Worm (Caenorhabditis elegans) whole organism, mixed stage, embryonic: ENCODE data around the gene ZC190.4.

Experiments used
- M03D4.4 ChIP-seq: sonication (generic microtip); optimal IDR thresholded peaks from 2 replicates; lab custom pipeline; 2017; ENCODE audit warnings: mild to moderate bottlenecking, missing genetic modification characterization, missing compliant biosample characterization
- bed-3 ChIP-seq: fragments of 200-800 bp; sonication (Bioruptor generic); optimal IDR thresholded peaks from 3 replicates; lab custom pipeline; 2018; ENCODE audit warnings: mild to moderate bottlenecking, missing genetic modification characterization, moderate library complexity, missing compliant biosample characterization
- blmp-1 ChIP-seq: fragments of 150-350 bp; optimal IDR thresholded peaks from 2 replicates; lab custom pipeline; 2014; ENCODE audit warnings: missing biosample characterization, missing genetic modification characterization
- ceh-39 ChIP-seq: fragments of 150-350 bp; optimal IDR thresholded peaks from 2 replicates; lab custom pipeline; 2014; ENCODE audit warnings: missing biosample characterization, missing genetic modification characterization
- ceh-43 ChIP-seq: fragments of 200-800 bp; sonication (Bioruptor generic); optimal IDR thresholded peaks from 2 replicates; lab custom pipeline; 2018; ENCODE audit warnings: mild to moderate bottlenecking, missing genetic modification characterization, moderate library complexity, missing compliant biosample characterization
- ceh-83 ChIP-seq: fragments of 200-800 bp; sonication (Bioruptor generic); optimal IDR thresholded peaks from 2 replicates; lab custom pipeline; 2018; ENCODE audit warnings: mild to moderate bottlenecking, missing genetic modification characterization, missing compliant biosample characterization
- ces-1 ChIP-seq: fragments of 150-350 bp; optimal IDR thresholded peaks from 2 replicates; lab custom pipeline; 2014; ENCODE audit warnings: missing biosample characterization, missing genetic modification reagents, missing genetic modification characterization
- drap-1 ChIP-seq: fragments of 200-800 bp; sonication (Bioruptor generic); optimal IDR thresholded peaks from 3 replicates; lab custom pipeline; 2018; ENCODE audit warnings: mild to moderate bottlenecking, missing genetic modification characterization, missing compliant biosample characterization
- elt-1 ChIP-seq: sonication (generic microtip); optimal IDR thresholded peaks from 2 replicates; lab custom pipeline; 2017; ENCODE audit warnings: missing genetic modification characterization, mild to moderate bottlenecking, missing compliant biosample characterization, antibody characterized with exemption, moderate library complexity, borderline replicate concordance; ENCODE audit not compliant: insufficient read depth
- ham-2 ChIP-seq: fragments of 200-800 bp; sonication (Bioruptor generic); optimal IDR thresholded peaks from 2 replicates; lab custom pipeline; 2018; ENCODE audit warnings: mild to moderate bottlenecking, missing genetic modification characterization, missing compliant biosample characterization
- hlh-1 ChIP-seq: fragments of 150-350 bp; optimal IDR thresholded peaks from 2 replicates; lab custom pipeline; 2014; ENCODE audit warnings: missing biosample characterization, missing genetic modification reagents, missing genetic modification characterization
- lin-13 ChIP-seq: fragments of 150-350 bp; optimal IDR thresholded peaks from 2 replicates; lab custom pipeline; 2014; ENCODE audit warnings: missing biosample characterization, missing genetic modification characterization
- lin-32 ChIP-seq: fragments of 200-800 bp; sonication (Bioruptor generic); optimal IDR thresholded peaks from 2 replicates; lab custom pipeline; 2018; ENCODE audit warnings: mild to moderate bottlenecking, missing genetic modification characterization, missing compliant biosample characterization
- mab-5 ChIP-seq: fragments of 150-350 bp; optimal IDR thresholded peaks from 2 replicates; lab custom pipeline; 2014; ENCODE audit warnings: missing biosample characterization, missing genetic modification characterization
- mep-1 ChIP-seq: fragments of 150-350 bp; optimal IDR thresholded peaks from 2 replicates; lab custom pipeline; 2017; ENCODE audit warnings: missing biosample characterization, missing genetic modification reagents, missing genetic modification characterization, inconsistent platforms
- mls-2 ChIP-seq: sonication (generic microtip); optimal IDR thresholded peaks from 2 replicates; lab custom pipeline; 2016; ENCODE audit warnings: mild to moderate bottlenecking, missing genetic modification characterization, moderate library complexity, missing compliant biosample characterization
- nhr-12 ChIP-seq: fragments of 150-350 bp; optimal IDR thresholded peaks from 2 replicates; lab custom pipeline; 2014; ENCODE audit warnings: missing biosample characterization, missing genetic modification characterization
- nhr-2 ChIP-seq: fragments of 150-350 bp; optimal IDR thresholded peaks from 2 replicates; lab custom pipeline; 2014; ENCODE audit warnings: missing biosample characterization, missing genetic modification characterization
- nhr-237 ChIP-seq: fragments of 150-350 bp; optimal IDR thresholded peaks from 2 replicates; lab custom pipeline; 2014; ENCODE audit warnings: missing biosample characterization, missing genetic modification characterization
- nhr-28 ChIP-seq: fragments of 150-350 bp; optimal IDR thresholded peaks from 2 replicates; lab custom pipeline; 2014; ENCODE audit warnings: missing biosample characterization, missing genetic modification characterization
- pha-4 ChIP-seq: fragments of 150-350 bp; optimal IDR thresholded peaks from 2 replicates; lab custom pipeline; 2018; ENCODE audit warnings: missing biosample characterization, missing genetic modification reagents, missing genetic modification characterization
- sem-2 ChIP-seq: fragments of 200-800 bp; sonication (Bioruptor generic); optimal IDR thresholded peaks from 2 replicates; lab custom pipeline; 2018; ENCODE audit warnings: mild to moderate bottlenecking, missing genetic modification characterization, missing compliant biosample characterization
- sptf-1 ChIP-seq: sonication (generic microtip); optimal IDR thresholded peaks from 2 replicates; lab custom pipeline; 2017; ENCODE audit warnings: mild to moderate bottlenecking, missing genetic modification characterization, moderate library complexity, missing compliant biosample characterization
- tbx-8 ChIP-seq: fragments of 200-800 bp; sonication (Bioruptor generic); optimal IDR thresholded peaks from 2 replicates; lab custom pipeline; 2018; ENCODE audit warnings: mild to moderate bottlenecking, missing genetic modification characterization, moderate library complexity, missing compliant biosample characterization
- unc-120 ChIP-seq: sonication (generic microtip); optimal IDR thresholded peaks from 2 replicates; lab custom pipeline; 2017; ENCODE audit warnings: missing genetic modification characterization, missing compliant biosample characterization; ENCODE audit not compliant: poor library complexity, severe bottlenecking
- unc-39 ChIP-seq: fragments of 150-350 bp; optimal IDR thresholded peaks from 2 replicates; lab custom pipeline; 2014; ENCODE audit warnings: missing biosample characterization, missing genetic modification characterization
- unc-62 ChIP-seq: fragments of 150-350 bp; optimal IDR thresholded peaks from 2 replicates; lab custom pipeline; 2014; ENCODE audit warnings: missing biosample characterization, missing genetic modification reagents, missing genetic modification characterization
- zip-8 ChIP-seq: fragments of 150-350 bp; optimal IDR thresholded peaks from 2 replicates; lab custom pipeline; 2014; ENCODE audit warnings: missing biosample characterization, missing genetic modification characterization

Gene ZC190.4

ce11 chrV:8635575-8635974 lies 30.3 kb upstream of the ZC190.4 start, which contains the start of gene oac-29:
oac-29 (minus strand) TSS chrV:8635675.
- no peak for TF ChIP-seq sem-2 (GFP tag; lab: Kevin White, UChicago)
- no peak for TF ChIP-seq lin-13 (tag; lab: Kevin White, UChicago)
- no peak for TF ChIP-seq ces-1 (GFP tag; lab: Kevin White, UChicago)
- no peak for TF ChIP-seq ham-2 (GFP tag; lab: Kevin White, UChicago)
- no peak for TF ChIP-seq nhr-28 (tag; lab: Kevin White, UChicago)
- no peak for TF ChIP-seq unc-39
- TF ChIP-seq ceh-43 (GFP tag; lab: Kevin White, UChicago), result no peak
- TF ChIP-seq mls-2 (tag; lab: Kevin White, UChicago), result no peak
- TF ChIP-seq hlh-1 (tag; lab: Kevin White, UChicago), result no peak
- TF ChIP-seq elt-1 (tag; lab: Kevin White, UChicago), result no peak
- no peak for TF ChIP-seq zip-8 (tag; lab: Kevin White, UChicago)
- TF ChIP-seq blmp-1, result no peak
- no peak for TF ChIP-seq ceh-39 (tag; lab: Kevin White, UChicago)
- TF ChIP-seq drap-1 (GFP tag; lab: Kevin White, UChicago), result no peak
- TF ChIP-seq mab-5 (tag; lab: Kevin White, UChicago), result no peak
- no peak for TF ChIP-seq M03D4.4 (tag; lab: Kevin White, UChicago)
- TF ChIP-seq pha-4 (tag; lab: Kevin White, UChicago), result no peak
- TF ChIP-seq nhr-12 (tag; lab: Kevin White, UChicago), result no peak
- no peak for TF ChIP-seq mep-1 (tag; lab: Kevin White, UChicago)

- no peak for TF ChIP-seq nhr-2
- no peak for TF ChIP-seq ces-1 (GFP tag; lab: Kevin White, UChicago)
- no peak for TF ChIP-seq ceh-39 (tag; lab: Kevin White, UChicago)
These were observed 29.0 kb upstream of the ZC190.4 start, which contains the start of gene grl-12 for ce11 chrV:8636907-8637306. grl-12 (minus strand) TSS chrV:8637007.

ce11 chrV:8637666-8638271 lies 28.1 kb upstream of the ZC190.4 start, which contains the start of the genes F28A12.10 and acd-4:
F28A12.10 (minus strand) TSS chrV:8637766.
acd-4 (plus strand) TSS chrV:8638221.
- no peak for TF ChIP-seq tbx-8
- TF ChIP-seq sptf-1 (tag; lab: Kevin White, UChicago), result no peak
- no peak for TF ChIP-seq unc-62

- no peak for TF ChIP-seq unc-120
- TF ChIP-seq ceh-83 (GFP tag; lab: Kevin White, UChicago), result no peak
- no peak for TF ChIP-seq sptf-1 (tag; lab: Kevin White, UChicago)
- TF ChIP-seq, all 35 proteins: peak for 0
These were observed 24.6 kb upstream of the ZC190.4 start, which contains the start of gene F28A12.3 for ce11 chrV:8641266-8641665. F28A12.3 (minus strand) TSS chrV:8641366.

ce11 chrV:8643093-8643492 lies 22.8 kb upstream of the ZC190.4 start, which contains the start of gene asp-13:
asp-13 (minus strand) TSS chrV:8643193.
- TF ChIP-seq sem-2 (GFP tag; lab: Kevin White, UChicago) (no peak), unc-62 (no peak), sptf-1 (tag; lab: Kevin White, UChicago) (no peak), nhr-12 (tag; lab: Kevin White, UChicago) (no peak), ceh-39 (tag; lab: Kevin White, UChicago) (no peak), M03D4.4 (tag; lab: Kevin White, UChicago) (no peak), zip-8 (tag; lab: Kevin White, UChicago) (no peak), mls-2 (tag; lab: Kevin White, UChicago) (no peak), mab-5 (tag; lab: Kevin White, UChicago) (no peak)

- TF ChIP-seq unc-120, result no peak
- no peak for TF ChIP-seq bed-3 (GFP tag; lab: Kevin White, UChicago)
- no peak for TF ChIP-seq nhr-28 (tag; lab: Kevin White, UChicago)
- no peak for TF ChIP-seq lin-32 (GFP tag; lab: Kevin White, UChicago)
- TF ChIP-seq ham-2 (GFP tag; lab: Kevin White, UChicago), result no peak
- no peak for TF ChIP-seq hlh-1 (tag; lab: Kevin White, UChicago)
- no peak for TF ChIP-seq mep-1 (tag; lab: Kevin White, UChicago)
- no peak for TF ChIP-seq nhr-237 (tag; lab: Kevin White, UChicago)
- no peak for TF ChIP-seq ceh-39 (tag; lab: Kevin White, UChicago)
- TF ChIP-seq mls-2 (tag; lab: Kevin White, UChicago), result no peak
- no peak for TF ChIP-seq mab-5 (tag; lab: Kevin White, UChicago)
These were observed 17.6 kb upstream of the ZC190.4 start for ce11 chrV:8648251-8648650.
